Worm (Caenorhabditis elegans) whole organism, L2 larva: Measurements from ENCODE around the gene irld-7.

ENCODE experiments used
- blmp-1 ChIP-seq: sonication (generic microtip); optimal IDR thresholded peaks from 2 replicates; lab custom pipeline; 2017; ENCODE audit warnings: missing genetic modification characterization, mild to moderate bottlenecking, missing compliant biosample characterization, antibody characterized with exemption, moderate library complexity; ENCODE audit not compliant: insufficient read depth
- egl-27 ChIP-seq: sonication (generic microtip); optimal IDR thresholded peaks from 3 replicates; lab custom pipeline; 2017; ENCODE audit warnings: missing biosample characterization, missing genetic modification reagents, missing genetic modification characterization
- lin-11 ChIP-seq: fragments of 150-350 bp; sonication (generic microtip); optimal IDR thresholded peaks from 2 replicates; lab custom pipeline; 2014; ENCODE audit warnings: missing biosample characterization, missing genetic modification characterization, inconsistent platforms, mixed read lengths
- nhr-129 ChIP-seq: fragments of 150-350 bp; optimal IDR thresholded peaks from 2 replicates; lab custom pipeline; 2014; ENCODE audit warnings: missing biosample characterization, missing genetic modification characterization

ce11 chrIV:6622142-6622541 lies 32.0 kb downstream of the irld-7 start:
- TF ChIP-seq blmp-1 (tag; lab: Kevin White, UChicago): peak; percentile 11
- TF ChIP-seq lin-11 (tag; lab: Kevin White, UChicago): no peak
- no peak for TF ChIP-seq egl-27 (tag; lab: Kevin White, UChicago)
- no peak for TF ChIP-seq nhr-129
